Worm (Caenorhabditis elegans) whole organism, L2 larva: ENCODE data around the gene pigq-1.

Experiments used
- C34F6.9 ChIP-seq: fragments of 150-350 bp; optimal IDR thresholded peaks from 2 replicates; lab custom pipeline; 2014; ENCODE audit warnings: missing biosample characterization, missing genetic modification characterization
- F13H6.1 ChIP-seq: sonication (generic microtip); optimal IDR thresholded peaks from 2 replicates; lab custom pipeline; 2016; ENCODE audit warnings: missing genetic modification characterization, missing compliant biosample characterization
- R02D3.7 ChIP-seq: fragments of 150-350 bp; optimal IDR thresholded peaks from 2 replicates; lab custom pipeline; 2014; ENCODE audit warnings: missing biosample characterization, missing genetic modification characterization
- Y55F3AM.14 ChIP-seq: fragments of 200-800 bp; sonication (Bioruptor generic); optimal IDR thresholded peaks from 2 replicates; lab custom pipeline; 2018; ENCODE audit warnings: mild to moderate bottlenecking, missing genetic modification characterization, missing compliant biosample characterization
- ZK546.5 ChIP-seq: sonication (generic microtip); optimal IDR thresholded peaks from 2 replicates; lab custom pipeline; 2017; ENCODE audit warnings: missing biosample characterization, missing genetic modification characterization
- aly-2 ChIP-seq: fragments of 150-350 bp; optimal IDR thresholded peaks from 2 replicates; lab custom pipeline; 2014; ENCODE audit warnings: missing biosample characterization, missing genetic modification characterization
- ama-1 ChIP-seq: fragments of 150-350 bp; optimal IDR thresholded peaks from 2 replicates; lab custom pipeline; 2018; ENCODE audit warnings: inconsistent platforms
- blmp-1 ChIP-seq: sonication (generic microtip); optimal IDR thresholded peaks from 2 replicates; lab custom pipeline; 2017; ENCODE audit warnings: missing genetic modification characterization, mild to moderate bottlenecking, missing compliant biosample characterization, antibody characterized with exemption, moderate library complexity; ENCODE audit not compliant: insufficient read depth
- crh-2 ChIP-seq: sonication (generic microtip); optimal IDR thresholded peaks from 2 replicates; lab custom pipeline; 2017; ENCODE audit warnings: missing biosample characterization, missing genetic modification characterization
- dmd-4 ChIP-seq: sonication (generic microtip); optimal IDR thresholded peaks from 2 replicates; lab custom pipeline; 2017; ENCODE audit warnings: missing biosample characterization, missing genetic modification characterization
- egl-27 ChIP-seq: sonication (generic microtip); optimal IDR thresholded peaks from 3 replicates; lab custom pipeline; 2017; ENCODE audit warnings: missing biosample characterization, missing genetic modification reagents, missing genetic modification characterization
- elt-3 ChIP-seq: sonication (generic microtip); optimal IDR thresholded peaks from 2 replicates; lab custom pipeline; 2017; ENCODE audit warnings: missing biosample characterization, missing genetic modification characterization
- fos-1 ChIP-seq: fragments of 150-350 bp; optimal IDR thresholded peaks from 2 replicates; lab custom pipeline; 2014; ENCODE audit warnings: missing biosample characterization, missing genetic modification characterization
- gmeb-1 ChIP-seq: fragments of 150-350 bp; optimal IDR thresholded peaks from 2 replicates; lab custom pipeline; 2014; ENCODE audit warnings: missing biosample characterization, missing genetic modification characterization
- lin-11 ChIP-seq: fragments of 150-350 bp; sonication (generic microtip); optimal IDR thresholded peaks from 2 replicates; lab custom pipeline; 2014; ENCODE audit warnings: missing biosample characterization, missing genetic modification characterization, inconsistent platforms, mixed read lengths
- lin-13 ChIP-seq: fragments of 150-350 bp; optimal IDR thresholded peaks from 2 replicates; lab custom pipeline; 2014; ENCODE audit warnings: missing biosample characterization, missing genetic modification reagents, missing genetic modification characterization
- lsy-2 ChIP-seq, 2 experiments: fragments of 150-350 bp in 1 of 2; sonication (generic microtip) in 1 of 2; optimal IDR thresholded peaks; 2 replicates each; lab custom pipeline; 2014 to 2017; ENCODE audit warnings: missing biosample characterization in 2 of 2, missing genetic modification characterization in 2 of 2
- mbf-1 ChIP-seq: sonication (generic microtip); optimal IDR thresholded peaks from 2 replicates; lab custom pipeline; 2017; ENCODE audit warnings: missing biosample characterization, missing genetic modification characterization
- mdl-1 ChIP-seq, 2 experiments: fragments of 150-350 bp in 1 of 2; sonication (generic microtip) in 1 of 2; optimal IDR thresholded peaks; 2 replicates each; lab custom pipeline; 2017; ENCODE audit warnings: missing biosample characterization in 2 of 2, missing genetic modification characterization in 2 of 2
- nhr-10 ChIP-seq: sonication (generic microtip); optimal IDR thresholded peaks from 2 replicates; lab custom pipeline; 2017; ENCODE audit warnings: missing biosample characterization, missing genetic modification characterization
- nhr-12 ChIP-seq: fragments of 150-350 bp; optimal IDR thresholded peaks from 2 replicates; lab custom pipeline; 2014; ENCODE audit warnings: missing biosample characterization, missing genetic modification characterization
- nhr-129 ChIP-seq: fragments of 150-350 bp; optimal IDR thresholded peaks from 2 replicates; lab custom pipeline; 2014; ENCODE audit warnings: missing biosample characterization, missing genetic modification characterization
- nhr-21 ChIP-seq: fragments of 150-350 bp; optimal IDR thresholded peaks from 2 replicates; lab custom pipeline; 2014; ENCODE audit warnings: missing biosample characterization, missing genetic modification characterization
- nhr-237 ChIP-seq: fragments of 150-350 bp; optimal IDR thresholded peaks from 2 replicates; lab custom pipeline; 2014; ENCODE audit warnings: missing biosample characterization, missing genetic modification characterization
- nhr-25 ChIP-seq: fragments of 150-350 bp; sonication (generic microtip); optimal IDR thresholded peaks from 3 replicates; lab custom pipeline; 2014; ENCODE audit warnings: missing biosample characterization, missing genetic modification characterization
- nhr-77 ChIP-seq: fragments of 150-350 bp; optimal IDR thresholded peaks from 2 replicates; lab custom pipeline; 2014; ENCODE audit warnings: missing biosample characterization, missing genetic modification characterization
- sem-4 ChIP-seq: fragments of 150-350 bp; optimal IDR thresholded peaks from 2 replicates; lab custom pipeline; 2014; ENCODE audit warnings: missing biosample characterization, missing genetic modification reagents, missing genetic modification characterization
- skn-1 ChIP-seq: sonication (generic microtip); optimal IDR thresholded peaks from 2 replicates; lab custom pipeline; 2017; ENCODE audit warnings: missing biosample characterization, missing genetic modification characterization
- sma-3 ChIP-seq: sonication (generic microtip); optimal IDR thresholded peaks from 2 replicates; lab custom pipeline; 2016; ENCODE audit warnings: missing genetic modification reagents, missing genetic modification characterization, missing compliant biosample characterization
- sma-9 ChIP-seq, 2 experiments: fragments of 150-350 bp in 1 of 2; sonication (generic microtip) in 1 of 2; optimal IDR thresholded peaks; 2 replicates each; lab custom pipeline; 2014 to 2016; ENCODE audit warnings: missing genetic modification characterization in 2 of 2, mild to moderate bottlenecking in 1 of 2, missing biosample characterization in 1 of 2, missing compliant biosample characterization in 1 of 2, missing genetic modification reagents in 1 of 2, moderate library complexity in 1 of 2
- unc-55 ChIP-seq: fragments of 150-350 bp; sonication (generic microtip); optimal IDR thresholded peaks from 3 replicates; lab custom pipeline; 2014; ENCODE audit warnings: missing biosample characterization, missing genetic modification reagents, missing genetic modification characterization
- unc-62 ChIP-seq: fragments of 150-350 bp; optimal IDR thresholded peaks from 2 replicates; lab custom pipeline; 2014; ENCODE audit warnings: missing biosample characterization, missing genetic modification reagents, missing genetic modification characterization
- zag-1 ChIP-seq: fragments of 150-350 bp; optimal IDR thresholded peaks from 2 replicates; lab custom pipeline; 2014; ENCODE audit warnings: missing biosample characterization, missing genetic modification characterization
- ztf-11 ChIP-seq: sonication (generic microtip); optimal IDR thresholded peaks from 2 replicates; lab custom pipeline; 2017; ENCODE audit warnings: missing biosample characterization, missing genetic modification characterization
- ztf-4 ChIP-seq: fragments of 150-350 bp; optimal IDR thresholded peaks from 2 replicates; lab custom pipeline; 2014; ENCODE audit warnings: missing biosample characterization, missing genetic modification characterization

The pigq-1 gene

ce11 chrIV:11146962-11147470, at the start of gene pigq-1:
Gene pigq-1, minus strand, starts transcription at chrIV:11147247.
- TF ChIP-seq zag-1 (tag; lab: Kevin White, UChicago): no peak
- no peak for TF ChIP-seq gmeb-1 (tag; lab: Kevin White, UChicago)
- peak; percentile 46 for TF ChIP-seq sma-3
- TF ChIP-seq nhr-21 (tag; lab: Kevin White, UChicago): peak; percentile 55
- peak; percentile 23 for TF ChIP-seq ztf-4 (tag; lab: Kevin White, UChicago)
- no peak for TF ChIP-seq mdl-1 (tag; optimal IDR thresholded peaks at IDR 0.05; lab: Kevin White, UChicago)
- TF ChIP-seq crh-2: peak; percentile 57
- no peak for TF ChIP-seq nhr-237 (tag; lab: Kevin White, UChicago)
- peak; percentile 20 for TF ChIP-seq ZK546.5
- no peak for TF ChIP-seq dmd-4 (tag; lab: Kevin White, UChicago)
- peak; percentile 45 for TF ChIP-seq lin-13
- TF ChIP-seq ama-1 (lab: Kevin White, UChicago): peak; percentile 14
- TF ChIP-seq fos-1 (tag; lab: Kevin White, UChicago): no peak
- no peak for TF ChIP-seq unc-55 (GFP tag; lab: Kevin White, UChicago)
- peak in 1 of 2 experiments; percentile 64 for TF ChIP-seq lsy-2 (tag; optimal IDR thresholded peaks at IDR 0.05; lab: Kevin White, UChicago)
- TF ChIP-seq C34F6.9 (tag; lab: Kevin White, UChicago): no peak
- TF ChIP-seq R02D3.7: no peak
- no peak for TF ChIP-seq mbf-1 (tag; lab: Kevin White, UChicago)
- TF ChIP-seq egl-27 (tag; lab: Kevin White, UChicago): no peak
- TF ChIP-seq F13H6.1 (tag; lab: Kevin White, UChicago): peak; percentile 5
- peak; percentile 46 for TF ChIP-seq nhr-25 (tag; lab: Kevin White, UChicago)
- TF ChIP-seq nhr-12 (tag; lab: Kevin White, UChicago): no peak
- TF ChIP-seq sem-4 (tag; lab: Kevin White, UChicago): peak; percentile 21
- TF ChIP-seq Y55F3AM.14 (GFP tag; lab: Kevin White, UChicago): peak; percentile 40

ce11 chrIV:11189411-11189810, 42.4 kb upstream of the pigq-1 start, which contains the start of gene fbxb-79:
Gene fbxb-79, minus strand, starts transcription at chrIV:11189511.
- no peak for TF ChIP-seq nhr-129
- TF ChIP-seq blmp-1 (tag; lab: Kevin White, UChicago): no peak
- no peak for TF ChIP-seq unc-55 (GFP tag; lab: Kevin White, UChicago)
- TF ChIP-seq lin-13: no peak
- TF ChIP-seq zag-1 (tag; lab: Kevin White, UChicago): no peak
- no peak for TF ChIP-seq egl-27 (tag; lab: Kevin White, UChicago)
- TF ChIP-seq aly-2 (tag; lab: Kevin White, UChicago): no peak
- no peak for TF ChIP-seq unc-62 (GFP tag; lab: Kevin White, UChicago)
- TF ChIP-seq Y55F3AM.14 (GFP tag; lab: Kevin White, UChicago): no peak
- TF ChIP-seq nhr-77 (tag; lab: Kevin White, UChicago): no peak
- TF ChIP-seq nhr-237 (tag; lab: Kevin White, UChicago): no peak
- TF ChIP-seq mbf-1 (tag; lab: Kevin White, UChicago): no peak

- TF ChIP-seq lin-13: no peak
- no peak for TF ChIP-seq elt-3
- no peak for TF ChIP-seq crh-2
- TF ChIP-seq zag-1 (tag; lab: Kevin White, UChicago): no peak
- no peak for TF ChIP-seq blmp-1 (tag; lab: Kevin White, UChicago)
- no peak for TF ChIP-seq skn-1 (tag; lab: Kevin White, UChicago)
- TF ChIP-seq dmd-4 (tag; lab: Kevin White, UChicago): no peak
Measured at ce11 chrIV:11186729-11187128, 39.7 kb upstream of the pigq-1 start, which contains the start of gene sdz-27. Gene sdz-27, plus strand, starts transcription at chrIV:11187029.

ce11 chrIV:11183991-11184390, 36.9 kb upstream of the pigq-1 start, which contains the start of gene nuaf-3:
Gene nuaf-3, plus strand, starts transcription at chrIV:11184291.
- no peak for TF ChIP-seq ZK546.5
- no peak for TF ChIP-seq lin-11 (tag; lab: Kevin White, UChicago)
- no peak for TF ChIP-seq nhr-25 (tag; lab: Kevin White, UChicago)
- TF ChIP-seq skn-1 (tag; lab: Kevin White, UChicago): no peak
- no peak for TF ChIP-seq nhr-77 (tag; lab: Kevin White, UChicago)
- TF ChIP-seq nhr-10 (tag; lab: Kevin White, UChicago): no peak
- no peak for TF ChIP-seq C34F6.9 (tag; lab: Kevin White, UChicago)
- no peak for TF ChIP-seq egl-27 (tag; lab: Kevin White, UChicago)
- TF ChIP-seq ztf-11 (tag; lab: Kevin White, UChicago): no peak
- no peak for TF ChIP-seq sma-9 (GFP tag; optimal IDR thresholded peaks at IDR 0.05; lab: Kevin White, UChicago)
- no peak for TF ChIP-seq sma-9 (tag; optimal IDR thresholded peaks at IDR 0.05; lab: Kevin White, UChicago)
- no peak for TF ChIP-seq Y55F3AM.14 (GFP tag; lab: Kevin White, UChicago)
